Fruit fly (Drosophila melanogaster) whole organism, embryonic: ENCODE results near the gene CG34180.

Experiments used
- Bteb2 ChIP-seq: fragments of 200-800 bp; sonication (Bioruptor generic); optimal IDR thresholded peaks from 2 replicates; lab custom pipeline; 2016; ENCODE audit warnings: missing biosample characterization, missing genetic modification characterization
- CG13775 ChIP-seq: fragments of 200-800 bp; sonication (Bioruptor generic); optimal IDR thresholded peaks from 3 replicates; lab custom pipeline; 2017; ENCODE audit warnings: missing biosample characterization, mild to moderate bottlenecking, missing genetic modification characterization
- CG14965 ChIP-seq: fragments of 200-800 bp; sonication (Bioruptor generic); optimal IDR thresholded peaks from 2 replicates; lab custom pipeline; 2016; ENCODE audit warnings: missing biosample characterization, missing genetic modification characterization, borderline replicate concordance
- CG1647 ChIP-seq: fragments of 200-800 bp; sonication (Bioruptor generic); optimal IDR thresholded peaks from 3 replicates; lab custom pipeline; 2016; ENCODE audit warnings: missing biosample characterization, missing genetic modification characterization
- CG17361 ChIP-seq: fragments of 200-800 bp; sonication (Bioruptor generic); IDR thresholded peaks from 3 replicates; pipeline ENCODE4 v1.3.6; 2022; ENCODE audit warnings: missing biosample characterization, missing genetic modification characterization
- CG17385 ChIP-seq: fragments of 200-800 bp; sonication (Bioruptor generic); optimal IDR thresholded peaks from 3 replicates; lab custom pipeline; 2018; ENCODE audit warnings: missing biosample characterization, mild to moderate bottlenecking, missing genetic modification characterization
- CG18011 ChIP-seq: fragments of 200-800 bp; sonication (Bioruptor generic); optimal IDR thresholded peaks from 2 replicates; lab custom pipeline; 2017; ENCODE audit warnings: missing biosample characterization, missing genetic modification characterization, mild to moderate bottlenecking, moderate library complexity, missing genotype
- CG2889 ChIP-seq: fragments of 200-800 bp; sonication (Bioruptor generic); IDR thresholded peaks from 3 replicates; pipeline ENCODE4 v1.3.6; 2022; ENCODE audit warnings: missing biosample characterization, missing genetic modification characterization
- CG31441 ChIP-seq: fragments of 200-800 bp; sonication (Bioruptor generic); IDR thresholded peaks from 2 replicates; pipeline ENCODE4 v1.3.6; 2022; ENCODE audit warnings: missing biosample characterization, missing genetic modification characterization
- CG43689 ChIP-seq: fragments of 200-800 bp; sonication (Bioruptor generic); IDR thresholded peaks from 2 replicates; pipeline ENCODE4 v1.3.6; 2022; ENCODE audit warnings: missing biosample characterization, missing genetic modification characterization
- CG4730 ChIP-seq: fragments of 200-800 bp; sonication (Bioruptor generic); IDR thresholded peaks from 2 replicates; pipeline ENCODE4 v1.3.6; 2022; ENCODE audit warnings: missing biosample characterization, missing genetic modification characterization
- CG6175 ChIP-seq: fragments of 200-800 bp; sonication (Bioruptor generic); IDR thresholded peaks from 3 replicates; pipeline ENCODE4 v1.3.6; 2022; ENCODE audit warnings: missing biosample characterization, missing genetic modification characterization
- CG6654 ChIP-seq: fragments of 200-800 bp; sonication (Bioruptor generic); optimal IDR thresholded peaks from 2 replicates; lab custom pipeline; 2017; ENCODE audit warnings: missing biosample characterization, mild to moderate bottlenecking, missing genetic modification characterization
- CG8359 ChIP-seq: fragments of 200-800 bp; sonication (Bioruptor generic); optimal IDR thresholded peaks from 2 replicates; lab custom pipeline; 2017; ENCODE audit warnings: missing biosample characterization, mild to moderate bottlenecking, missing genetic modification characterization, borderline replicate concordance
- CG9727 ChIP-seq: fragments of 200-800 bp; sonication (Bioruptor generic); optimal IDR thresholded peaks from 3 replicates; lab custom pipeline; 2017; ENCODE audit warnings: missing biosample characterization, mild to moderate bottlenecking, missing genetic modification characterization
- CG9817 ChIP-seq: fragments of 200-800 bp; sonication (Bioruptor generic); optimal IDR thresholded peaks from 2 replicates; lab custom pipeline; 2018; ENCODE audit warnings: missing biosample characterization, mild to moderate bottlenecking, missing genetic modification characterization, moderate library complexity
- CkIIα-i1 ChIP-seq: fragments of 200-800 bp; sonication (Bioruptor generic); IDR thresholded peaks from 2 replicates; pipeline ENCODE4 v1.3.6; 2022; ENCODE audit warnings: missing biosample characterization, missing genetic modification characterization
- CoRest ChIP-seq: fragments of 200-800 bp; sonication (Bioruptor generic); optimal IDR thresholded peaks from 3 replicates; lab custom pipeline; 2018; ENCODE audit warnings: missing biosample characterization, mild to moderate bottlenecking, missing genetic modification characterization, moderate library complexity
- Dref ChIP-seq: fragments of 200-800 bp; sonication (Bioruptor generic); IDR thresholded peaks from 2 replicates; pipeline ENCODE4 v1.3.6; 2022; ENCODE audit warnings: missing biosample characterization, missing genetic modification characterization
- E2f1 ChIP-seq: fragments of 200-800 bp; sonication (Bioruptor generic); IDR thresholded peaks from 2 replicates; pipeline ENCODE4 v1.3.6; 2022; ENCODE audit warnings: missing biosample characterization, missing genetic modification characterization
- ERR ChIP-seq: fragments of 200-800 bp; sonication (Bioruptor generic); optimal IDR thresholded peaks from 2 replicates; lab custom pipeline; 2016; ENCODE audit warnings: missing biosample characterization, missing genetic modification characterization
- Lpt ChIP-seq: fragments of >200 bp; optimal IDR thresholded peaks from 2 replicates; lab custom pipeline; 2018; ENCODE audit warnings: missing biosample characterization, missing genetic modification characterization
- Max ChIP-seq: fragments of 200-800 bp; sonication (Bioruptor generic); optimal IDR thresholded peaks from 2 replicates; lab custom pipeline; 2016; ENCODE audit warnings: missing biosample characterization, mild to moderate bottlenecking, missing genetic modification characterization
- Mes4 ChIP-seq: fragments of 200-800 bp; sonication (Bioruptor generic); optimal IDR thresholded peaks from 2 replicates; lab custom pipeline; 2016; ENCODE audit warnings: missing biosample characterization, missing genetic modification characterization
- NC2β ChIP-seq: fragments of 200-800 bp; sonication (Bioruptor generic); optimal IDR thresholded peaks from 2 replicates; lab custom pipeline; 2016; ENCODE audit warnings: missing biosample characterization, missing genetic modification characterization
- NFAT ChIP-seq: fragments of 200-800 bp; sonication (Bioruptor generic); IDR thresholded peaks from 2 replicates; pipeline ENCODE4 v1.3.6; 2022; ENCODE audit warnings: missing biosample characterization, missing genetic modification characterization
- NK7.1 ChIP-seq: fragments of 200-800 bp; sonication (Bioruptor generic); optimal IDR thresholded peaks from 3 replicates; lab custom pipeline; 2016; ENCODE audit warnings: missing biosample characterization, missing genetic modification characterization
- Six4 ChIP-seq: fragments of 200-800 bp; sonication (Bioruptor generic); optimal IDR thresholded peaks from 2 replicates; lab custom pipeline; 2016; ENCODE audit warnings: missing biosample characterization, missing genetic modification characterization
- Sox100B ChIP-seq: fragments of 200-800 bp; sonication (Bioruptor generic); optimal IDR thresholded peaks from 3 replicates; lab custom pipeline; 2018; ENCODE audit warnings: missing biosample characterization, mild to moderate bottlenecking, missing genetic modification characterization
- YL-1 ChIP-seq: fragments of 200-800 bp; sonication (Bioruptor generic); optimal IDR thresholded peaks from 3 replicates; lab custom pipeline; 2017; ENCODE audit warnings: missing biosample characterization, mild to moderate bottlenecking, missing genetic modification characterization
- disco-r ChIP-seq: fragments of 200-800 bp; sonication (Bioruptor generic); optimal IDR thresholded peaks from 2 replicates; lab custom pipeline; 2016; ENCODE audit warnings: missing biosample characterization, missing genetic modification characterization
- dm ChIP-seq: fragments of 200-800 bp; sonication (Bioruptor generic); optimal IDR thresholded peaks from 3 replicates; lab custom pipeline; 2016; ENCODE audit warnings: missing biosample characterization, missing genetic modification characterization
- dmrt11E ChIP-seq: fragments of 200-800 bp; sonication (Bioruptor generic); optimal IDR thresholded peaks from 3 replicates; lab custom pipeline; 2018; ENCODE audit warnings: missing biosample characterization, mild to moderate bottlenecking, missing genetic modification characterization, moderate library complexity
- dmrt99B ChIP-seq: fragments of 200-800 bp; sonication (Bioruptor generic); optimal IDR thresholded peaks from 2 replicates; lab custom pipeline; 2018; ENCODE audit warnings: missing biosample characterization, mild to moderate bottlenecking, missing genetic modification characterization, moderate library complexity
- fd64A ChIP-seq: fragments of 200-800 bp; sonication (Bioruptor generic); optimal IDR thresholded peaks from 3 replicates; lab custom pipeline; 2018; ENCODE audit warnings: missing biosample characterization, mild to moderate bottlenecking, missing genetic modification characterization
- gcm ChIP-seq: fragments of 200-800 bp; sonication (Bioruptor generic); optimal IDR thresholded peaks from 2 replicates; lab custom pipeline; 2019; ENCODE audit warnings: missing biosample characterization, mild to moderate bottlenecking, missing genetic modification characterization, moderate library complexity
- jumu ChIP-seq: fragments of 200-800 bp; sonication (Bioruptor generic); optimal IDR thresholded peaks from 3 replicates; lab custom pipeline; 2016; ENCODE audit warnings: missing biosample characterization, missing genetic modification characterization
- kay ChIP-seq: fragments of 200-800 bp; sonication (Bioruptor generic); optimal IDR thresholded peaks from 2 replicates; lab custom pipeline; 2016; ENCODE audit warnings: missing biosample characterization, missing genetic modification characterization
- ken ChIP-seq: fragments of 200-800 bp; sonication (Bioruptor generic); IDR thresholded peaks from 3 replicates; pipeline ENCODE4 v1.3.6; 2022; ENCODE audit warnings: missing biosample characterization, missing genetic modification characterization
- lmd ChIP-seq: fragments of 200-800 bp; sonication (Bioruptor generic); IDR thresholded peaks from 2 replicates; pipeline ENCODE4 v1.3.6; 2022; ENCODE audit warnings: missing biosample characterization, missing genetic modification characterization
- nau ChIP-seq: fragments of 200-800 bp; sonication (Bioruptor generic); optimal IDR thresholded peaks from 3 replicates; lab custom pipeline; 2017; ENCODE audit warnings: missing biosample characterization, mild to moderate bottlenecking, missing genetic modification characterization, missing genetic modification reagents
- prd ChIP-seq, 3 experiments: fragments of >200 bp in 2 of 3; fragments of 200-800 bp in 1 of 3; sonication (Bioruptor generic) in 1 of 3; optimal IDR thresholded peaks in 2 of 3; IDR thresholded peaks in 1 of 3; 2 replicates in 2 of 3; 3 replicates in 1 of 3; pipeline versions ENCODE4 v1.3.6 to Lab custom; 2017 to 2022; ENCODE audit warnings: missing biosample characterization in 1 of 3, missing genetic modification characterization in 1 of 3
- pum ChIP-seq: fragments of 200-800 bp; sonication (Bioruptor generic); optimal IDR thresholded peaks from 2 replicates; lab custom pipeline; 2016; ENCODE audit warnings: missing biosample characterization, missing genetic modification characterization
- repo ChIP-seq: fragments of 200-800 bp; sonication (Bioruptor generic); optimal IDR thresholded peaks from 2 replicates; lab custom pipeline; 2016; ENCODE audit warnings: missing biosample characterization, missing genetic modification characterization
- shn ChIP-seq: fragments of 200-800 bp; sonication (Bioruptor generic); optimal IDR thresholded peaks from 3 replicates; lab custom pipeline; 2016; ENCODE audit warnings: missing biosample characterization, missing genetic modification characterization
- unpg ChIP-seq: fragments of 200-800 bp; sonication (Bioruptor generic); optimal IDR thresholded peaks from 3 replicates; lab custom pipeline; 2018; ENCODE audit warnings: missing biosample characterization, mild to moderate bottlenecking, missing genetic modification characterization, moderate library complexity
- vnd ChIP-seq: fragments of 200-800 bp; sonication (Bioruptor generic); IDR thresholded peaks from 3 replicates; pipeline ENCODE4 v1.3.6; 2022; ENCODE audit warnings: missing biosample characterization, missing genetic modification characterization; ENCODE audit not compliant: partially characterized antibody
- wek ChIP-seq: fragments of 200-800 bp; sonication (Bioruptor generic); optimal IDR thresholded peaks from 3 replicates; lab custom pipeline; 2018; ENCODE audit warnings: missing biosample characterization, mild to moderate bottlenecking, missing genetic modification characterization, moderate library complexity
- zfh2 ChIP-seq: fragments of 200-800 bp; sonication (Bioruptor generic); optimal IDR thresholded peaks from 2 replicates; lab custom pipeline; 2016; ENCODE audit warnings: missing biosample characterization, missing genetic modification characterization

CG34180 gene

dm6 chr2L:6098479-6099269 lies 38.4 kb downstream of the CG34180 start, which contains the start of gene CG9175 (continued):
- TF ChIP-seq fd64A (no peak), Sox100B (no peak), prd (optimal IDR thresholded peaks at IDR 0.05; lab: Kevin White, UChicago) (no peak), prd (GFP tag; IDR thresholded peaks at IDR 0.05; lab: Robert Waterston, UW) (0 out of 3 replicates have a peak, but pooled peaks have one; percentile 18), CG18011 (GFP tag; lab: Kevin White, UChicago) (peak; percentile 100), CG17361 (GFP tag; lab: Robert Waterston, UW) (peak; percentile 19; the same call in 1 of the 3 replicates), CoRest (tag; lab: Kevin White, UChicago) (peak; percentile 33), Bteb2 (GFP tag; lab: Kevin White, UChicago) (no peak), CG6654 (no peak), repo (GFP tag; lab: Kevin White, UChicago) (no peak), CG14965 (GFP tag; lab: Kevin White, UChicago) (no peak), lmd (GFP tag; lab: Robert Waterston, UW) (no peak), YL-1 (GFP tag; lab: Kevin White, UChicago) (peak; percentile 94), disco-r (GFP tag; lab: Kevin White, UChicago) (no peak), CG4730 (no peak), NC2β (GFP tag; lab: Kevin White, UChicago) (peak; percentile 73), CG1647 (peak; percentile 13), NFAT (peak; percentile 49; the same call in 1 of the 2 replicates), kay (GFP tag; lab: Kevin White, UChicago) (no peak), Dref (GFP tag; lab: Robert Waterston, UW) (peak; percentile 100), vnd (peak; percentile 87), Six4 (GFP tag; lab: Kevin White, UChicago) (no peak), gcm (peak; percentile 28), CG2889 (GFP tag; lab: Robert Waterston, UW) (no peak), unpg (GFP tag; lab: Kevin White, UChicago) (peak; percentile 20), Mes4 (no peak), jumu (peak; percentile 48), dmrt11E (tag; lab: Kevin White, UChicago) (peak; percentile 19), Max (GFP tag; lab: Kevin White, UChicago) (no peak), CkIIα-i1 (GFP tag; lab: Robert Waterston, UW) (no peak), ken (GFP tag; lab: Robert Waterston, UW) (0 out of 3 replicates have a peak, but pooled peaks have one; percentile 24), CG9817 (peak; percentile 46), CG13775 (GFP tag; lab: Kevin White, UChicago) (peak; percentile 47), CG9727 (GFP tag; lab: Kevin White, UChicago) (peak; percentile 38), CG43689 (GFP tag; lab: Robert Waterston, UW) (no peak), Lpt (GFP tag; lab: Kevin White, UChicago) (no peak), ERR (GFP tag; lab: Kevin White, UChicago) (peak; percentile 42), wek (peak; percentile 23), CG6175 (GFP tag; lab: Robert Waterston, UW) (no peak), NK7.1 (GFP tag; lab: Kevin White, UChicago) (no peak), zfh2 (GFP tag; lab: Kevin White, UChicago) (peak; percentile 41), pum (no peak), CG17385 (GFP tag; lab: Kevin White, UChicago) (no peak), shn (GFP tag; lab: Kevin White, UChicago) (no peak), CG8359 (no peak), nau (GFP tag; lab: Kevin White, UChicago) (peak; percentile 17), dmrt99B (tag; lab: Kevin White, UChicago) (no peak), dm (peak; percentile 22), CG31441 (GFP tag; lab: Robert Waterston, UW) (no peak), E2f1 (GFP tag; lab: Robert Waterston, UW) (no peak)
